Worm (Caenorhabditis elegans) whole organism, L4 larva: ENCODE data around the gene T06C12.11.

Experiments
- F10B5.3 ChIP-seq: sonication (generic microtip); optimal IDR thresholded peaks from 2 replicates; lab custom pipeline; 2016; ENCODE audit warnings: mild to moderate bottlenecking, missing genetic modification characterization, missing compliant biosample characterization
- R02D3.7 ChIP-seq: fragments of 150-350 bp; sonication (generic microtip); optimal IDR thresholded peaks from 3 replicates; lab custom pipeline; 2014; ENCODE audit warnings: missing biosample characterization, missing genetic modification characterization
- Y105C5A.15 ChIP-seq: fragments of 200-800 bp; sonication (Bioruptor generic); IDR thresholded peaks from 2 replicates; pipeline ENCODE4 v1.3.6; 2022; ENCODE audit warnings: missing genetic modification characterization, missing compliant biosample characterization
- Y5F2A.4 ChIP-seq: fragments of 200-800 bp; sonication (Bioruptor generic); optimal IDR thresholded peaks from 2 replicates; lab custom pipeline; 2018; ENCODE audit warnings: mild to moderate bottlenecking, missing genetic modification characterization, missing compliant biosample characterization
- Y75B8A.6 ChIP-seq: fragments of 200-800 bp; sonication (Bioruptor generic); IDR thresholded peaks from 2 replicates; pipeline ENCODE4 v1.3.6; 2022; ENCODE audit warnings: missing genetic modification reagents, missing genetic modification characterization, missing compliant biosample characterization
- aha-1 ChIP-seq: fragments of 150-350 bp; peaks from one replicate; lab custom pipeline; 2014; ENCODE audit warnings: missing biosample characterization, missing genetic modification characterization
- ama-1 ChIP-seq: fragments of 150-350 bp; optimal IDR thresholded peaks from 2 replicates; lab custom pipeline; 2014; ENCODE audit warnings: inconsistent platforms, mixed read lengths
- ceh-28 ChIP-seq: fragments of 150-350 bp; optimal IDR thresholded peaks from 2 replicates; lab custom pipeline; 2014; ENCODE audit warnings: missing biosample characterization, missing genetic modification reagents, missing genetic modification characterization
- ceh-44 ChIP-seq: fragments of 200-800 bp; sonication (Bioruptor generic); IDR thresholded peaks from 2 replicates; pipeline ENCODE4 v1.3.6; 2022; ENCODE audit warnings: missing genetic modification reagents, missing genetic modification characterization, missing compliant biosample characterization
- daf-12 ChIP-seq: fragments of 150-350 bp; optimal IDR thresholded peaks from 2 replicates; lab custom pipeline; 2014; ENCODE audit warnings: missing biosample characterization, missing genetic modification reagents, missing genetic modification characterization
- daf-16 ChIP-seq, 3 experiments: sonication (generic microtip); optimal IDR thresholded peaks; 2 replicates each; lab custom pipeline; 2016 to 2017; ENCODE audit warnings: missing genetic modification characterization in 3 of 3, missing genetic modification reagents in 3 of 3, mild to moderate bottlenecking in 2 of 3, missing compliant biosample characterization in 2 of 3, missing biosample characterization in 1 of 3, moderate library complexity in 1 of 3
- daf-19 ChIP-seq: fragments of 200-800 bp; sonication (Bioruptor generic); conservative IDR thresholded peaks from 2 replicates; pipeline ENCODE4 v1.3.6; 2022; ENCODE audit warnings: missing genetic modification characterization, missing compliant biosample characterization
- daf-8 ChIP-seq: fragments of 200-800 bp; sonication (Bioruptor generic); IDR thresholded peaks from 2 replicates; pipeline ENCODE4 v1.3.6; 2022; ENCODE audit warnings: missing genetic modification characterization, missing compliant biosample characterization
- dmd-6 ChIP-seq: fragments of 200-800 bp; sonication (Bioruptor generic); IDR thresholded peaks from 2 replicates; pipeline ENCODE4 v1.3.6; 2022; ENCODE audit warnings: missing genetic modification reagents, missing genetic modification characterization, missing compliant biosample characterization
- dpl-1 ChIP-seq: fragments of 150-350 bp; optimal IDR thresholded peaks from 2 replicates; lab custom pipeline; 2014; ENCODE audit warnings: missing biosample characterization, missing genetic modification reagents, missing genetic modification characterization
- fkh-10 ChIP-seq: fragments of 150-350 bp; optimal IDR thresholded peaks from 2 replicates; lab custom pipeline; 2014; ENCODE audit warnings: missing biosample characterization, missing genetic modification reagents, missing genetic modification characterization
- gei-8 ChIP-seq: fragments of 200-800 bp; sonication (Bioruptor generic); optimal IDR thresholded peaks from 2 replicates; lab custom pipeline; 2018; ENCODE audit warnings: mild to moderate bottlenecking, missing genetic modification characterization, missing compliant biosample characterization
- hlh-11 ChIP-seq: fragments of 200-800 bp; sonication (Bioruptor generic); optimal IDR thresholded peaks from 2 replicates; lab custom pipeline; 2018; ENCODE audit warnings: mild to moderate bottlenecking, missing genetic modification characterization, missing compliant biosample characterization
- hlh-30 ChIP-seq: sonication (generic microtip); optimal IDR thresholded peaks from 2 replicates; lab custom pipeline; 2017; ENCODE audit warnings: antibody characterized with exemption, mild to moderate bottlenecking, missing genetic modification characterization, missing compliant biosample characterization; ENCODE audit not compliant: insufficient read depth
- lim-7 ChIP-seq: fragments of 200-800 bp; sonication (Bioruptor generic); IDR thresholded peaks from 2 replicates; pipeline ENCODE4 v1.3.6; 2022; ENCODE audit warnings: missing genetic modification characterization, missing compliant biosample characterization
- lin-15B ChIP-seq: fragments of 150-350 bp; sonication (generic microtip); optimal IDR thresholded peaks from 3 replicates; lab custom pipeline; 2014; ENCODE audit warnings: missing biosample characterization, missing genetic modification characterization
- lin-38 ChIP-seq: fragments of 200-800 bp; sonication (Bioruptor generic); IDR thresholded peaks from 2 replicates; pipeline ENCODE4 v1.3.6; 2022; ENCODE audit warnings: missing genetic modification reagents, missing genetic modification characterization, missing compliant biosample characterization
- madf-9 ChIP-seq: fragments of 200-800 bp; sonication (Bioruptor generic); conservative IDR thresholded peaks from 2 replicates; pipeline ENCODE4 v1.3.6; 2022; ENCODE audit warnings: missing genetic modification reagents, missing genetic modification characterization, missing compliant biosample characterization
- mdl-1 ChIP-seq, 2 experiments: fragments of 150-350 bp in 1 of 2; sonication (generic microtip) in 1 of 2; optimal IDR thresholded peaks; 2 replicates each; lab custom pipeline; 2014 to 2017; ENCODE audit warnings: missing biosample characterization in 2 of 2, missing genetic modification characterization in 2 of 2
- mxl-2 ChIP-seq: fragments of 200-800 bp; sonication (Bioruptor generic); conservative IDR thresholded peaks from 2 replicates; pipeline ENCODE4 v1.3.6; 2022; ENCODE audit warnings: missing genetic modification reagents, missing genetic modification characterization, missing compliant biosample characterization
- nhr-102 ChIP-seq: sonication (generic microtip); optimal IDR thresholded peaks from 2 replicates; lab custom pipeline; 2016; ENCODE audit warnings: mild to moderate bottlenecking, missing genetic modification characterization, moderate library complexity, missing compliant biosample characterization
- nhr-11 ChIP-seq: fragments of 150-350 bp; optimal IDR thresholded peaks from 2 replicates; lab custom pipeline; 2014; ENCODE audit warnings: missing biosample characterization, missing genetic modification characterization
- nhr-111 ChIP-seq: fragments of 200-800 bp; sonication (Bioruptor generic); optimal IDR thresholded peaks from 2 replicates; lab custom pipeline; 2018; ENCODE audit warnings: mild to moderate bottlenecking, missing genetic modification characterization, missing compliant biosample characterization
- nhr-25 ChIP-seq: sonication (generic microtip); optimal IDR thresholded peaks from 2 replicates; lab custom pipeline; 2017; ENCODE audit warnings: missing genetic modification characterization, mild to moderate bottlenecking, missing compliant biosample characterization, antibody characterized with exemption, moderate library complexity, borderline replicate concordance; ENCODE audit not compliant: insufficient read depth
- nhr-28 ChIP-seq: fragments of 150-350 bp; optimal IDR thresholded peaks from 2 replicates; lab custom pipeline; 2014; ENCODE audit warnings: missing biosample characterization, missing genetic modification characterization
- nhr-77 ChIP-seq: fragments of 150-350 bp; optimal IDR thresholded peaks from 2 replicates; lab custom pipeline; 2014; ENCODE audit warnings: missing biosample characterization, missing genetic modification characterization
- pha-4 ChIP-seq, 2 experiments: fragments of 150-350 bp in 1 of 2; fragments of 200-800 bp in 1 of 2; sonication (Bioruptor generic) in 1 of 2; IDR thresholded peaks in 1 of 2; optimal IDR thresholded peaks in 1 of 2; 2 replicates each; pipeline versions ENCODE4 v1.3.6 to Lab custom; 2014 to 2022; ENCODE audit warnings: missing genetic modification characterization in 2 of 2, missing genetic modification reagents in 2 of 2, missing biosample characterization in 1 of 2, missing compliant biosample characterization in 1 of 2
- php-3 ChIP-seq: fragments of 200-800 bp; sonication (Bioruptor generic); IDR thresholded peaks from 2 replicates; pipeline ENCODE4 v1.3.6; 2022; ENCODE audit warnings: missing genetic modification reagents, missing genetic modification characterization, missing compliant biosample characterization
- pqm-1 ChIP-seq: sonication (generic microtip); optimal IDR thresholded peaks from 2 replicates; lab custom pipeline; 2017; ENCODE audit warnings: missing biosample characterization, missing genetic modification characterization
- snpc-4 ChIP-seq: fragments of 150-350 bp; optimal IDR thresholded peaks from 2 replicates; lab custom pipeline; 2014; ENCODE audit warnings: missing biosample characterization, missing genetic modification characterization
- tag-97 ChIP-seq: fragments of 200-800 bp; sonication (Bioruptor generic); IDR thresholded peaks from 2 replicates; pipeline ENCODE4 v1.3.6; 2022; ENCODE audit warnings: missing genetic modification characterization, missing compliant biosample characterization
- unc-62 ChIP-seq, 3 experiments: fragments of 150-350 bp in 1 of 3; sonication (generic microtip); optimal IDR thresholded peaks in 2 of 3; peaks in 1 of 3; 1 replicate in 1 of 3; 2 replicates in 2 of 3; lab custom pipeline; 2014 to 2017; ENCODE audit warnings: missing biosample characterization in 3 of 3, missing genetic modification characterization in 3 of 3, missing genetic modification reagents in 3 of 3, missing genotype in 1 of 3
- vab-7 ChIP-seq: fragments of 200-800 bp; sonication (Bioruptor generic); IDR thresholded peaks from 2 replicates; pipeline ENCODE4 v1.3.6; 2022; ENCODE audit warnings: missing genetic modification reagents, missing genetic modification characterization, missing compliant biosample characterization
- zfp-2 ChIP-seq: sonication (generic microtip); optimal IDR thresholded peaks from 2 replicates; lab custom pipeline; 2016; ENCODE audit warnings: mild to moderate bottlenecking, missing genetic modification characterization, missing compliant biosample characterization
- zfp-3 ChIP-seq: fragments of 200-800 bp; sonication (Bioruptor generic); conservative IDR thresholded peaks from 2 replicates; pipeline ENCODE4 v1.3.6; 2022; ENCODE audit warnings: missing genetic modification reagents, missing genetic modification characterization, missing compliant biosample characterization
- ztf-11 ChIP-seq: fragments of 150-350 bp; optimal IDR thresholded peaks from 2 replicates; lab custom pipeline; 2014; ENCODE audit warnings: missing biosample characterization, missing genetic modification characterization

Gene T06C12.11

DNA sequence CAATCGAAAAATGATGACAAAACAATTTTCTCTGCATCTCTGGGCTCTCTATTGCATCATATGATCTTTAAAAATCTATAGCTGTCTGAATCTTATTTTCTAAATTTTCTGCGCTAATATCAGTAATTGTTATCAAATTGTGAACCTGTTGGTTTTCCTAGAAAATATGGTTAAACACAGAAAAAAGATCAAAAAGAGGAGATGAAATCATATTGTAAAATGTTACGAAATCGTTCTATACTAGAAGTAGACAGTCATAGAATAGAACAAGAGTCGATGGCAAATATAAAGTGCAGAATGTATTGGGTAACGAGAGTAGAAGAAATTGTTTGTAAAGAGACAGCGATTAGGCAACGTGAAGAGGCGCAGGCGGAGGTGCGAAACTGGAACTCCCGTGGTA, 12.1 kb upstream of the T06C12.11 start (continued):
- TF ChIP-seq ama-1 (lab: Kevin White, UChicago) (no peak), nhr-28 (tag; lab: Kevin White, UChicago) (peak; percentile 95), F10B5.3 (tag; lab: Kevin White, UChicago) (no peak), lin-15B (tag; lab: Kevin White, UChicago) (no peak), daf-16 (GFP tag; optimal IDR thresholded peaks at IDR 0.05; lab: Kevin White, UChicago) (no peak), daf-16 (tag; optimal IDR thresholded peaks at IDR 0.05; lab: Kevin White, UChicago) (peak; percentile 61), php-3 (GFP tag; lab: Robert Waterston, UW) (no peak), dpl-1 (GFP tag; lab: Kevin White, UChicago) (no peak)

ce11 chrV:15884698-15885097, 8.1 kb upstream of the T06C12.11 start, which contains the start of gene oac-42:
oac-42 (minus strand) TSS chrV:15884798.
- no peak for TF ChIP-seq ceh-44
- TF ChIP-seq zfp-3 (GFP tag; lab: Robert Waterston, UW), result no peak
- no peak for TF ChIP-seq nhr-25 (tag; lab: Kevin White, UChicago)
- TF ChIP-seq unc-62 (GFP tag; optimal IDR thresholded peaks at IDR 0.05 in 1 of 2; lab: Kevin White, UChicago), result peak in 1 of 2 experiments; percentile 57
- no peak for TF ChIP-seq unc-62 (tag; optimal IDR thresholded peaks at IDR 0.05; lab: Kevin White, UChicago)
- no peak for TF ChIP-seq pha-4 (GFP tag; IDR thresholded peaks at IDR 0.05; lab: Robert Waterston, UW)
- no peak for TF ChIP-seq pha-4 (tag; optimal IDR thresholded peaks at IDR 0.05; lab: Kevin White, UChicago)

DNA sequence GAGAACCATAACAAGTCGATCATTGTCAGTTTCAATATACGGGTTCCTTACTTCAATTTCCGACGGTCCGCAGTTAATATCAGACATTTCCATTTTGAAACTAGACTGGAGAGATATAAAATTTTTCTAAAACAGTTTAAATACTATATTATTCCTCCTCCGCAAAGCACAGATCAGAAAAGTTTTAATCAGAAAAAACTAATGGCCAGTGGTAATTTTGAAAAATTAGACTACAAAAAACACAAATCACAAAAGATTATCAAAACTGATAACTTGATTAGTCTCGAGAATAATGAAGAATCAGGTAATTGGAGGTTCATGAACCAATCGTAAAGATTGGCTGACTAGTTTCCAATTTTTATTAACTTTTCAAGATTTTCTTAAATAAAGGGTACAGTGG, 6.8 kb upstream of the T06C12.11 start, which contains the start of gene T06C12.9:
Gene T06C12.9, minus strand, starts transcription at position 101 of the 400 bp plus-strand sequence.
- TF ChIP-seq nhr-28 (tag; lab: Kevin White, UChicago) (peak; percentile 3), R02D3.7 (tag; lab: Kevin White, UChicago) (no peak), nhr-11 (no peak), ceh-28 (tag; lab: Kevin White, UChicago) (no peak), lin-38 (GFP tag; lab: Robert Waterston, UW) (no peak)

ce11 chrV:15887708-15888295, 5.0 kb upstream of the T06C12.11 start:
- TF ChIP-seq zfp-2 (tag; lab: Kevin White, UChicago), result no peak
- no peak for TF ChIP-seq daf-19
- TF ChIP-seq gei-8 (GFP tag; lab: Kevin White, UChicago), result no peak
- TF ChIP-seq lim-7, result no peak
- no peak for TF ChIP-seq zfp-3 (GFP tag; lab: Robert Waterston, UW)
- no peak for TF ChIP-seq Y105C5A.15 (GFP tag; lab: Robert Waterston, UW)
- peak; percentile 82 for TF ChIP-seq nhr-28 (tag; lab: Kevin White, UChicago)
- peak; percentile 32 for TF ChIP-seq nhr-77
- TF ChIP-seq php-3 (GFP tag; lab: Robert Waterston, UW), result peak; percentile 60; the same call in 1 of the 2 replicates
- no peak for TF ChIP-seq Y5F2A.4 (GFP tag; lab: Kevin White, UChicago)
- no peak for TF ChIP-seq aha-1
- peak; percentile 86 for TF ChIP-seq dmd-6 (GFP tag; lab: Robert Waterston, UW)
- TF ChIP-seq mxl-2, result no peak
- no peak for TF ChIP-seq nhr-102
- peak; percentile 79 for TF ChIP-seq hlh-11
- no peak for TF ChIP-seq R02D3.7 (tag; lab: Kevin White, UChicago)
- no peak for TF ChIP-seq snpc-4 (tag; lab: Kevin White, UChicago)
- TF ChIP-seq ztf-11 (tag; lab: Kevin White, UChicago), result no peak
- TF ChIP-seq daf-8 (GFP tag; lab: Robert Waterston, UW), result no peak
- TF ChIP-seq madf-9, result no peak
- TF ChIP-seq nhr-111 (GFP tag; lab: Kevin White, UChicago), result no peak
- peak; percentile 84 for TF ChIP-seq pqm-1
- TF ChIP-seq mdl-1 (tag; optimal IDR thresholded peaks at IDR 0.05; lab: Kevin White, UChicago), result peak in 1 of 2 experiments; percentile 29
- no peak for TF ChIP-seq Y75B8A.6 (GFP tag; lab: Robert Waterston, UW)
- TF ChIP-seq pha-4 (GFP tag; IDR thresholded peaks at IDR 0.05; lab: Robert Waterston, UW), result no peak
- TF ChIP-seq pha-4 (tag; optimal IDR thresholded peaks at IDR 0.05; lab: Kevin White, UChicago), result no peak
- no peak for TF ChIP-seq ceh-44
- TF ChIP-seq vab-7 (GFP tag; lab: Robert Waterston, UW), result no peak
- TF ChIP-seq daf-12, result no peak
- TF ChIP-seq daf-16 (GFP tag; optimal IDR thresholded peaks at IDR 0.05; lab: Kevin White, UChicago), result no peak
- TF ChIP-seq daf-16 (tag; optimal IDR thresholded peaks at IDR 0.05; lab: Kevin White, UChicago), result peak; percentile 87
- peak; percentile 49 for TF ChIP-seq hlh-30 (tag; lab: Kevin White, UChicago)
- no peak for TF ChIP-seq nhr-11
- no peak for TF ChIP-seq fkh-10 (GFP tag; lab: Kevin White, UChicago)
- no peak for TF ChIP-seq tag-97 (GFP tag; lab: Robert Waterston, UW)
- no peak for TF ChIP-seq ama-1 (lab: Kevin White, UChicago)
